Fruit fly (Drosophila melanogaster) whole organism, prepupa: ENCODE measurements around the gene CG33080.

Source experiments
- CG10631 ChIP-seq: fragments of 200-800 bp; sonication (Bioruptor generic); optimal IDR thresholded peaks from 2 replicates; lab custom pipeline; 2016; ENCODE audit warnings: missing biosample characterization, missing genetic modification characterization
- CG11762 ChIP-seq: fragments of 200-800 bp; sonication (Bioruptor generic); optimal IDR thresholded peaks from 3 replicates; lab custom pipeline; 2016; ENCODE audit warnings: missing biosample characterization, missing genetic modification characterization; ENCODE audit not compliant: insufficient read depth
- CG16779 ChIP-seq: fragments of 200-800 bp; sonication (Bioruptor generic); optimal IDR thresholded peaks from 3 replicates; lab custom pipeline; 2017; ENCODE audit warnings: missing biosample characterization, mild to moderate bottlenecking, missing genetic modification characterization
- CG3032 ChIP-seq: fragments of 200-800 bp; optimal IDR thresholded peaks from 2 replicates; lab custom pipeline; 2019; ENCODE audit warnings: missing biosample characterization, mild to moderate bottlenecking, missing genetic modification characterization, moderate library complexity
- CG31627 ChIP-seq: fragments of 200-800 bp; sonication (Bioruptor generic); optimal IDR thresholded peaks from 3 replicates; lab custom pipeline; 2016; ENCODE audit warnings: missing biosample characterization, missing genetic modification characterization
- CG34406 ChIP-seq: fragments of 200-800 bp; sonication (Bioruptor generic); optimal IDR thresholded peaks from 3 replicates; lab custom pipeline; 2016; ENCODE audit warnings: missing biosample characterization, missing genetic modification characterization
- Ets96B ChIP-seq: fragments of 200-800 bp; optimal IDR thresholded peaks from 2 replicates; lab custom pipeline; 2019; ENCODE audit warnings: missing biosample characterization, mild to moderate bottlenecking, missing genetic modification characterization, moderate library complexity
- Hr39 ChIP-seq: fragments of 200-800 bp; sonication (Bioruptor generic); optimal IDR thresholded peaks from 2 replicates; lab custom pipeline; 2016; ENCODE audit warnings: missing biosample characterization, missing genetic modification characterization
- OdsH ChIP-seq: fragments of 200-800 bp; sonication (Bioruptor generic); optimal IDR thresholded peaks from 3 replicates; lab custom pipeline; 2016; ENCODE audit warnings: missing biosample characterization, missing genetic modification characterization
- Smox ChIP-seq: fragments of 200-800 bp; sonication (Bioruptor generic); optimal IDR thresholded peaks from 3 replicates; lab custom pipeline; 2016; ENCODE audit warnings: missing biosample characterization, missing genetic modification characterization
- Sox102F ChIP-seq: fragments of 200-800 bp; sonication (Bioruptor generic); optimal IDR thresholded peaks from 2 replicates; lab custom pipeline; 2016; ENCODE audit warnings: missing biosample characterization, mild to moderate bottlenecking, missing genetic modification characterization
- salr ChIP-seq, 2 experiments: fragments of 200-800 bp; sonication (Bioruptor generic); optimal IDR thresholded peaks; 3 replicates each; lab custom pipeline; 2016 to 2018; ENCODE audit warnings: missing biosample characterization in 2 of 2, missing genetic modification characterization in 2 of 2, mild to moderate bottlenecking in 1 of 2

DNA sequence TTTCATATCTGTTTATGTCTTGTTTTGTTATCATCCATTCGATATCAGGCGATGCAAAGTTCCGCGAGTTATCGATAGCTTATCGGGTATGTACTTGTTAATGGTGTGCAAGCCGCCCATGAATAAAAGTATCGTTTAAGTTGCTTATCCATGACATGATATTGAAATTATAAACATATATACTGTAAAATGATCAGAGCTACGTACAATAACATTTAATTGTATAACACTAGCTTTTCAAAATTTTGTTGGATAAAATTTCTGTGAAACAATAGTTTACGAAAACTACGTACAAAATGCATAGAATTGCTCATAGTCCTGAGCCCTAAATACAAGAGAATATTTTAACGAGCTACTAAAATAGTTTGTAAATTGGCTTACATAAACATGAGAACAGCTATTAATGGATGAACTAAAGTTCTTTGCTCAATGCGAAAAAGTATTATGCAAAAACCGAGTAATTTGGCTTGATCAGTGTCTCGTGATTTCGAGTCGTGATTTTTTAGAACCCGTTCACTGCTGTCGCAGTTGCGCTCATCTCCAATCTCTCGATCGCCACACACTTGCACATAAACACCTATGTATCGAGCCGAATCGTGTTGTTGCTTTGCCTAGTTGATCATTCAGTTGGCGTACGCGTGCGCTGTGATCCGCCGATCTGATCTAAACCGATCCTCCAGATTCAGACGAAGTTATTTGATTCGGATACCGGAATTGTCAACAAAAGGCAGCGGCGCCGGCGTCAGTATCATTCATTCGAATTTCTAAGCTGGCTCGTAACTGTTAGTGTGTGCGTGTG, 28.0 kb downstream of the CG33080 start, which contains the start of the genes PGAP1 and cv:
- TF ChIP-seq CG31627 (GFP tag; lab: Kevin White, UChicago) (peak; percentile 29), CG16779 (no peak), Smox (no peak), CG3032 (tag; lab: Kevin White, UChicago) (peak; percentile 36), CG34406 (peak; percentile 15), Ets96B (tag; lab: Kevin White, UChicago) (no peak), OdsH (GFP tag; lab: Kevin White, UChicago) (no peak), Hr39 (GFP tag; lab: Kevin White, UChicago) (peak; percentile 49), CG10631 (GFP tag; lab: Kevin White, UChicago) (peak; percentile 18), Sox102F (no peak), salr (GFP tag; optimal IDR thresholded peaks at IDR 0.05; lab: Kevin White, UChicago) (no peak), CG11762 (GFP tag; lab: Kevin White, UChicago) (no peak)
